Worm (Caenorhabditis elegans) whole organism, midembryonic: ENCODE measurements around the gene sdpn-1.

Experiments
- cog-1 ChIP-seq: sonication (generic microtip); optimal IDR thresholded peaks from 2 replicates; lab custom pipeline; 2016; ENCODE audit warnings: missing genetic modification characterization, missing compliant biosample characterization
- med-1 ChIP-seq: sonication (generic microtip); optimal IDR thresholded peaks from 2 replicates; lab custom pipeline; 2017; ENCODE audit warnings: missing genetic modification characterization, mild to moderate bottlenecking, missing compliant biosample characterization, antibody characterized with exemption, missing genetic modification reagents; ENCODE audit not compliant: insufficient read depth
- ref-1 ChIP-seq: fragments of 200-800 bp; sonication (Bioruptor generic); conservative IDR thresholded peaks from 2 replicates; pipeline ENCODE4 v1.3.6; 2022; ENCODE audit warnings: missing genetic modification reagents, missing genetic modification characterization, missing compliant biosample characterization

- TF ChIP-seq med-1 (GFP tag; lab: Kevin White, UChicago) (no peak), cog-1 (tag; lab: Kevin White, UChicago) (no peak), ref-1 (GFP tag; lab: Robert Waterston, UW) (no peak)
These were observed 55.4 kb downstream of the sdpn-1 start for ce11 chrX:7942675-7943074.
